Fruit fly (Drosophila melanogaster): Measurements from ENCODE around the gene CG42828.

CG42828 gene

dm6 chr3R:23347432-23348305, 25.8 kb upstream of the CG42828 start, which contains the start of gene PolE1:
TSS of gene PolE1 (plus strand) at chr3R:23348128.
- peak; percentile 15 for TF ChIP-seq Ets98B (GFP tag; IDR thresholded peaks at IDR 0.05)
- TF ChIP-seq CG12605 (GFP tag; IDR thresholded peaks at IDR 0.05), result peak; percentile 40; the same call in 1 of the 2 replicates
- TF ChIP-seq CG34367 (tag; optimal IDR thresholded peaks at IDR 0.05), result no peak
- TF ChIP-seq fd96Ca (GFP tag; IDR thresholded peaks at IDR 0.05), result peak; percentile 44; the same call in 2 of the 3 replicates
- TF ChIP-seq CG15710 (tag; optimal IDR thresholded peaks at IDR 0.05), result no peak
- TF ChIP-seq CG4496 (GFP tag; IDR thresholded peaks at IDR 0.05), result peak; percentile 59; the same call in 2 of the 3 replicates
- peak; percentile 12 for TF ChIP-seq Pif1B (GFP tag; optimal IDR thresholded peaks at IDR 0.05)

DNA sequence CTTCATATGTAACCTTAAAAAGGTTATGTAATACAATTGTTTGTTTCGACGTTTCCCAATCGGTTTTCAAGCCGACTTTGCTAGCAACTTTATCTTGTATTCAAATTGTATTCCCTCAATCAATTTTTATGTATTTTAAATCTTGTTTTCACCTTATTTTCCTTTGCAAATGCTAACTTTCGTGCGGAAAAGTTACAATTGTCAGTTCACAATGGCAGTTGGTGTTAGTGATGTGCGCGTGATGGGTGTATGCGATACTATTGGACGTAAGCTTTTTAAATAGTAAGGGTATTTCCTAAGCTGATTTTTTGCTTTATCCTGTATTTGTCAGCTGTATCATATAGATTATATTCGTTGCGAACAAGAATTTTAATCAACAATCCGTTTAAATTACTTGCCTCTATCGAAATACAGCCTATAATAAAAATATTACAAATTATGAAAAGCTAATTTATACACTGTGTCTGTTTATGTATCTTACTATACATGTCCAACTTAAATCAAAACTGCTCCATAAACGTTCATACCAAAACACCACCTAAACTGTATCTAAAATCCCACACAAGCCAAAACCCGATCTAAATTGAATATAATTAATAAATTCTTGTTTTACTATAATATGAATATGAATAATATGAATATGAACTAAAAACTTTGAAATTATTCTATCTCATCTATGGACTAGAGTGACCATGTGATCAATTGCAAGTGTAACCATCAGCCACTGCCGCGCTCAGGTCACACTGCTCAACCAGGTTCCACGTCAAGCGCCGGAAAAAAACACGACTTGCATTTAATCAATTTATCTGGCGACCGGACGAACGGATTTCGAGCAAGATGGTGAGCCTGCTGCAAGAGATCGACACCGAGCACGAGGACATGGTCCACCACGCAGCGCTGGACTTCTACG, 17.4 kb upstream of the CG42828 start, which contains the start of the genes ATPsynCF6 and Sec13:
Gene ATPsynCF6 (minus strand): TSS at position 236 of the 910 bp plus-strand sequence.
Gene Sec13 (plus strand): TSS at position 450 of the 910 bp plus-strand sequence.
- TF ChIP-seq CG17806 (tag; optimal IDR thresholded peaks at IDR 0.05) (peak; percentile 51), CG12605 (GFP tag; IDR thresholded peaks at IDR 0.05) (no peak), CG34367 (tag; optimal IDR thresholded peaks at IDR 0.05) (peak; percentile 15), Pif1B (GFP tag; optimal IDR thresholded peaks at IDR 0.05) (peak; percentile 56), CG8301 (tag; optimal IDR thresholded peaks at IDR 0.05) (peak; percentile 52), CG14655 (GFP tag; optimal IDR thresholded peaks at IDR 0.05) (peak; percentile 63), EcR (GFP tag; optimal IDR thresholded peaks at IDR 0.05) (no peak), fd96Ca (GFP tag; IDR thresholded peaks at IDR 0.05) (no peak), CG10348 (GFP tag; IDR thresholded peaks at IDR 0.05) (no peak), gl (tag; optimal IDR thresholded peaks at IDR 0.05) (no peak), CG13204 (GFP tag; optimal IDR thresholded peaks at IDR 0.05) (no peak), CG32121 (GFP tag; IDR thresholded peaks at IDR 0.05) (peak; percentile 40; the same call in 1 of the 2 replicates), Pif1A (GFP tag; optimal IDR thresholded peaks at IDR 0.05) (no peak), CG15710 (tag; optimal IDR thresholded peaks at IDR 0.05) (peak; percentile 36), Snoo (tag; optimal IDR thresholded peaks at IDR 0.05) (peak; percentile 10), CG9948 (tag; optimal IDR thresholded peaks at IDR 0.05) (peak; percentile 40), D1 (tag; optimal IDR thresholded peaks at IDR 0.05) (no peak), CG4496 (GFP tag; IDR thresholded peaks at IDR 0.05) (peak; percentile 77), Ets98B (GFP tag; IDR thresholded peaks at IDR 0.05) (peak; percentile 52), rn (GFP tag; IDR thresholded peaks at IDR 0.05) (peak; percentile 22; the same call in 1 of the 2 replicates), CG8159 (tag; optimal IDR thresholded peaks at IDR 0.05) (peak; percentile 59)

dm6 chr3R:23356920-23357386, 16.6 kb upstream of the CG42828 start:
- TF ChIP-seq rn (GFP tag; IDR thresholded peaks at IDR 0.05) (0 out of 2 replicates have a peak, but pooled peaks have one; percentile 20), CG8301 (tag; optimal IDR thresholded peaks at IDR 0.05) (peak; percentile 75), Pif1A (GFP tag; optimal IDR thresholded peaks at IDR 0.05) (no peak), CG32121 (GFP tag; IDR thresholded peaks at IDR 0.05) (peak; percentile 76), EcR (GFP tag; optimal IDR thresholded peaks at IDR 0.05) (no peak), CG12605 (GFP tag; IDR thresholded peaks at IDR 0.05) (peak; percentile 80), D1 (tag; optimal IDR thresholded peaks at IDR 0.05) (no peak), fd96Ca (GFP tag; IDR thresholded peaks at IDR 0.05) (no peak), CG10348 (GFP tag; IDR thresholded peaks at IDR 0.05) (peak; percentile 12; the same call in 1 of the 2 replicates), Ets98B (GFP tag; IDR thresholded peaks at IDR 0.05) (peak; percentile 64; the same call in 1 of the 2 replicates), gl (tag; optimal IDR thresholded peaks at IDR 0.05) (no peak), CG15710 (tag; optimal IDR thresholded peaks at IDR 0.05) (peak; percentile 85), CG34367 (tag; optimal IDR thresholded peaks at IDR 0.05) (peak; percentile 79), Pif1B (GFP tag; optimal IDR thresholded peaks at IDR 0.05) (peak; percentile 49), CG9948 (tag; optimal IDR thresholded peaks at IDR 0.05) (peak; percentile 75), Snoo (tag; optimal IDR thresholded peaks at IDR 0.05) (peak; percentile 57), CG13204 (GFP tag; optimal IDR thresholded peaks at IDR 0.05) (no peak), CG14655 (GFP tag; optimal IDR thresholded peaks at IDR 0.05) (peak; percentile 63), CG8159 (tag; optimal IDR thresholded peaks at IDR 0.05) (peak; percentile 81), CG4496 (GFP tag; IDR thresholded peaks at IDR 0.05) (peak; percentile 78), CG17806 (tag; optimal IDR thresholded peaks at IDR 0.05) (peak; percentile 74)

DNA sequence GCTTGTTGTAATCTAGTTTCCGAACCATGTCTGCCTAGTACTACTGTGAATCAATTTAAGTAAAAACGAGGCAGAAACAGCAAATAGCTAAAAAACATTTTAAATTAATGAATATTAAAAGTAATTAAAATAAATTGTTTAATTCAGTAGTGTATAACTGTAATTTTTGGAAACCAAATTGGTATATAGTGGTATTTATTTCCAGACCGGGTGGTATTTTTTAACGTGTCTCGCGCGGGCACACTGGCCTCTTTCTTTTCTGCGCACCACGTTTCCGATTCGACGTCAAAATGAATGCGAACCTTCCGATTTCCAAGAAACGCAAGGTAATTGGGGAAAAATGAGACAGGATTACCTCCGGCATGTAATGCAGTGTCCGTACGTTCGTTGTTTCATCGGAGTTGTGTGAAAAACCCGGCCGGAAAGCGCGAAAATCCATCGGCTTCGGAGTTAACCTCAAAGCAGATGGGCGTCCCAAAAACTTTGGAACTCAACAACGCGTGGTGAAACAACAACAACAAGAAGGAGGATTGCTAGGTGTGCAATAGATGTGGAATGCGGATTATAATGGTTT, 14.9 kb upstream of the CG42828 start, which contains the start of gene RpS3:
Gene RpS3 (plus strand): TSS at position 248 of the 574 bp plus-strand sequence.
- peak; percentile 18 for TF ChIP-seq Snoo (tag; optimal IDR thresholded peaks at IDR 0.05)
- peak; percentile 13 for TF ChIP-seq Pif1B (GFP tag; optimal IDR thresholded peaks at IDR 0.05)
- peak; percentile 13 for TF ChIP-seq gl (tag; optimal IDR thresholded peaks at IDR 0.05)
- TF ChIP-seq CG8159 (tag; optimal IDR thresholded peaks at IDR 0.05), result peak; percentile 16
- no peak for TF ChIP-seq CG13204 (GFP tag; optimal IDR thresholded peaks at IDR 0.05)
